Worm (Caenorhabditis elegans): Measurements from ENCODE around the gene eftu-2.

eftu-2 gene

ce11 chrIII:5976021-5976420, 33.3 kb upstream of the eftu-2 start:
- no peak for TF ChIP-seq nhr-10 (tag; optimal IDR thresholded peaks at IDR 0.05)
- TF ChIP-seq hmg-1.1 (GFP tag; IDR thresholded peaks at IDR 0.05): no peak
- no peak for TF ChIP-seq mdl-1 (tag; optimal IDR thresholded peaks at IDR 0.05)
- TF ChIP-seq ceh-62 (tag; optimal IDR thresholded peaks at IDR 0.05): no peak
- no peak for TF ChIP-seq Y105C5A.15 (GFP tag; IDR thresholded peaks at IDR 0.05)
- TF ChIP-seq R02D3.7 (tag; optimal IDR thresholded peaks at IDR 0.05): no peak
- TF ChIP-seq pqm-1 (tag; optimal IDR thresholded peaks at IDR 0.05): no peak
- no peak for TF ChIP-seq snpc-4 (tag; optimal IDR thresholded peaks at IDR 0.05)
- TF ChIP-seq F37D6.2 (tag; optimal IDR thresholded peaks at IDR 0.05): no peak
- no peak for TF ChIP-seq nhr-111 (GFP tag; optimal IDR thresholded peaks at IDR 0.05)
- TF ChIP-seq ZK546.5 (tag; optimal IDR thresholded peaks at IDR 0.05): no peak
- TF ChIP-seq skn-1 (tag; optimal IDR thresholded peaks at IDR 0.05): no peak
- TF ChIP-seq unc-62 (GFP tag; optimal IDR thresholded peaks at IDR 0.05 in 1 of 2): no peak
- TF ChIP-seq unc-62 (tag; optimal IDR thresholded peaks at IDR 0.05): no peak
- no peak for TF ChIP-seq ztf-11 (tag; optimal IDR thresholded peaks at IDR 0.05)
- TF ChIP-seq hlh-30 (tag; optimal IDR thresholded peaks at IDR 0.05; ENCODE audit: insufficient read depth): no peak

- TF ChIP-seq nhr-6 (tag; optimal IDR thresholded peaks at IDR 0.05): peak; percentile 37
- peak; percentile 55 for TF ChIP-seq dve-1 (tag; optimal IDR thresholded peaks at IDR 0.05; ENCODE audit: insufficient read depth)
- no peak for TF ChIP-seq tra-1 (GFP tag; IDR thresholded peaks at IDR 0.05)
- TF ChIP-seq daf-16 (GFP tag; optimal IDR thresholded peaks at IDR 0.05): no peak
- peak; percentile 64 for TF ChIP-seq daf-16 (tag; optimal IDR thresholded peaks at IDR 0.05)
- TF ChIP-seq hlh-11 (tag; optimal IDR thresholded peaks at IDR 0.05): peak; percentile 32
- peak; percentile 12 for TF ChIP-seq nhr-28 (tag; optimal IDR thresholded peaks at IDR 0.05)
- TF ChIP-seq unc-62 (GFP tag; optimal IDR thresholded peaks at IDR 0.05 in 1 of 2): peak in 1 of 2 experiments; percentile 58
- no peak for TF ChIP-seq unc-62 (tag; optimal IDR thresholded peaks at IDR 0.05)
- TF ChIP-seq mes-2 (tag; optimal IDR thresholded peaks at IDR 0.05; ENCODE audit: poor library complexity, severe bottlenecking): peak; percentile 36
- TF ChIP-seq hmg-1.1 (GFP tag; IDR thresholded peaks at IDR 0.05): no peak
Observed at ce11 chrIII:5980274-5980918, 29.0 kb upstream of the eftu-2 start.

DNA sequence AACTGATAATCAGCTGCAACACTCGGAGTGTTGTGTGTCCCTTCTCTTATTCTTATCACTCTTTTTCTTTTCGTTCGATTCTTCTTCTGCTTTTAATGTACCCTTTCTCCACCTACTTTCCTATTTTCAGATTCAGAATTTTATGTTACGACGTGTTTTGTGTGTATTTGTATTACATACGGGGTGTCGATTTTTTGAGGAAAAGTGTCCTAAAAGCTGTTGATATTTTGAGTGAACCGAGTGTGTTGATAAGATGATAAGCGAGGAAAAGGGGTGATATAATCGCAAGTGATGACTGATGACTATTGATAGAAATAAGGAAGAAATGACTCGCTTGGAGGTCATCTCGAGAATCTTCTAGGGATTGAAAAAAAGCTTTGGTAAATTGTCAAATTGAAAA, 28.0 kb upstream of the eftu-2 start:
- TF ChIP-seq spr-3 (GFP tag; optimal IDR thresholded peaks at IDR 0.05): no peak
- no peak for TF ChIP-seq F49E8.2 (tag; optimal IDR thresholded peaks at IDR 0.05; ENCODE audit: borderline replicate concordance)
- no peak for TF ChIP-seq mep-1 (tag; optimal IDR thresholded peaks at IDR 0.05)
- TF ChIP-seq dmd-8 (GFP tag; IDR thresholded peaks at IDR 0.05): no peak
- no peak for TF ChIP-seq set-16 (GFP tag; IDR thresholded peaks at IDR 0.05)
- no peak for TF ChIP-seq ctbp-1 (GFP tag; IDR thresholded peaks at IDR 0.05)
- no peak for TF ChIP-seq daf-19 (GFP tag; conservative IDR thresholded peaks at IDR 0.05)
- peak; percentile 97 for TF ChIP-seq pqm-1 (tag; optimal IDR thresholded peaks at IDR 0.05)
- TF ChIP-seq dmd-6 (GFP tag; IDR thresholded peaks at IDR 0.05): peak; percentile 45
- TF ChIP-seq aha-1 (tag): no peak
- no peak for TF ChIP-seq lin-29 (GFP tag; IDR thresholded peaks at IDR 0.05)
- no peak for TF ChIP-seq ama-1 (optimal IDR thresholded peaks at IDR 0.05)
- no peak for TF ChIP-seq snpc-4 (tag; optimal IDR thresholded peaks at IDR 0.05)
- TF ChIP-seq daf-12 (tag; optimal IDR thresholded peaks at IDR 0.05): no peak
- no peak for TF ChIP-seq nhr-237 (tag; optimal IDR thresholded peaks at IDR 0.05)
- TF ChIP-seq dmd-9 (GFP tag; IDR thresholded peaks at IDR 0.05): no peak
- TF ChIP-seq aly-2 (tag; optimal IDR thresholded peaks at IDR 0.05): no peak
- peak; percentile 35 for TF ChIP-seq dve-1 (tag; optimal IDR thresholded peaks at IDR 0.05; ENCODE audit: insufficient read depth)
- TF ChIP-seq attf-4 (tag; optimal IDR thresholded peaks at IDR 0.05): no peak
- TF ChIP-seq nhr-102 (tag; optimal IDR thresholded peaks at IDR 0.05): no peak
- no peak for TF ChIP-seq zfp-2 (tag; optimal IDR thresholded peaks at IDR 0.05)
- peak; percentile 84 for TF ChIP-seq hlh-11 (tag; optimal IDR thresholded peaks at IDR 0.05)
- no peak for TF ChIP-seq D1046.2 (GFP tag; IDR thresholded peaks at IDR 0.05)
- TF ChIP-seq ceh-44 (GFP tag; IDR thresholded peaks at IDR 0.05): no peak
- TF ChIP-seq duxl-1 (tag; optimal IDR thresholded peaks at IDR 0.05; ENCODE audit: poor library complexity): no peak
- no peak for TF ChIP-seq zfp-3 (GFP tag; conservative IDR thresholded peaks at IDR 0.05)
- 0 out of 2 replicates have a peak, but pooled peaks have one; percentile 34 for TF ChIP-seq php-3 (GFP tag; IDR thresholded peaks at IDR 0.05)
- peak; percentile 56; the same call in 1 of the 2 replicates for TF ChIP-seq nhr-41 (GFP tag; IDR thresholded peaks at IDR 0.05)
- TF ChIP-seq F10B5.3 (tag; optimal IDR thresholded peaks at IDR 0.05): no peak
- peak; percentile 77 for TF ChIP-seq nhr-28 (tag; optimal IDR thresholded peaks at IDR 0.05)

All from whole organism, L4 larva.